Worm (Caenorhabditis elegans) whole organism, L1 larva: ENCODE measurements around the gene inx-8.

Source experiments
- C04F5.9 ChIP-seq: sonication (generic microtip); optimal IDR thresholded peaks from 2 replicates; lab custom pipeline; 2016; ENCODE audit warnings: missing genetic modification characterization, missing compliant biosample characterization
- C34B4.2 ChIP-seq: sonication (generic microtip); optimal IDR thresholded peaks from 2 replicates; lab custom pipeline; 2017; ENCODE audit warnings: mild to moderate bottlenecking, missing genetic modification characterization, missing compliant biosample characterization
- F16B12.6 ChIP-seq: fragments of 150-350 bp; optimal IDR thresholded peaks from 2 replicates; lab custom pipeline; 2014; ENCODE audit warnings: missing biosample characterization, missing genetic modification characterization
- aly-2 ChIP-seq: fragments of 150-350 bp; optimal IDR thresholded peaks from 2 replicates; lab custom pipeline; 2014; ENCODE audit warnings: missing biosample characterization, missing genetic modification characterization
- blmp-1 ChIP-seq: fragments of 150-350 bp; optimal IDR thresholded peaks from 2 replicates; lab custom pipeline; 2014; ENCODE audit warnings: missing biosample characterization, missing genetic modification characterization
- ceh-90 ChIP-seq: sonication (generic microtip); optimal IDR thresholded peaks from 2 replicates; lab custom pipeline; 2016; ENCODE audit warnings: missing genetic modification characterization, missing compliant biosample characterization
- dsc-1 ChIP-seq: sonication (generic microtip); optimal IDR thresholded peaks from 2 replicates; lab custom pipeline; 2016; ENCODE audit warnings: mild to moderate bottlenecking, missing genetic modification characterization, missing compliant biosample characterization
- efl-1 ChIP-seq, 4 experiments: fragments of 150-350 bp; optimal IDR thresholded peaks in 3 of 4; peaks in 1 of 4; 1 replicate in 1 of 4; 2 replicates in 3 of 4; lab custom pipeline; 2014; ENCODE audit warnings: missing biosample characterization in 2 of 4, missing genetic modification characterization in 2 of 4, missing genetic modification reagents in 2 of 4
- egl-13 ChIP-seq: sonication (generic microtip); optimal IDR thresholded peaks from 2 replicates; lab custom pipeline; 2016; ENCODE audit warnings: missing genotype, missing genetic modification reagents, missing genetic modification characterization, missing compliant biosample characterization
- fos-1 ChIP-seq: fragments of 150-350 bp; optimal IDR thresholded peaks from 2 replicates; lab custom pipeline; 2014; ENCODE audit warnings: missing biosample characterization, missing genetic modification characterization
- grh-1 ChIP-seq: fragments of 200-800 bp; sonication (Bioruptor generic); IDR thresholded peaks from 2 replicates; pipeline ENCODE4 v1.3.6; 2022; ENCODE audit warnings: missing genetic modification reagents, missing genetic modification characterization, missing compliant biosample characterization
- hpl-2 ChIP-seq: fragments of 150-350 bp; optimal IDR thresholded peaks from 2 replicates; lab custom pipeline; 2014; ENCODE audit warnings: missing biosample characterization, missing genetic modification reagents, missing genetic modification characterization
- irx-1 ChIP-seq: sonication (generic microtip); optimal IDR thresholded peaks from 2 replicates; lab custom pipeline; 2016; ENCODE audit warnings: missing genetic modification characterization, missing compliant biosample characterization
- isw-1 ChIP-seq: fragments of 200-800 bp; sonication (Bioruptor generic); IDR thresholded peaks from 2 replicates; pipeline ENCODE4 v1.3.6; 2022; ENCODE audit warnings: missing genetic modification characterization, missing compliant biosample characterization
- lin-13 ChIP-seq: fragments of 150-350 bp; optimal IDR thresholded peaks from 2 replicates; lab custom pipeline; 2014; ENCODE audit warnings: missing biosample characterization, missing genetic modification reagents, missing genetic modification characterization
- lin-14 ChIP-seq: fragments of 200-800 bp; sonication (Bioruptor generic); optimal IDR thresholded peaks from 2 replicates; lab custom pipeline; 2018; ENCODE audit warnings: mild to moderate bottlenecking, missing genetic modification characterization, moderate library complexity, missing compliant biosample characterization
- lin-15B ChIP-seq: fragments of 150-350 bp; sonication (generic microtip); optimal IDR thresholded peaks from 3 replicates; lab custom pipeline; 2014; ENCODE audit warnings: missing biosample characterization, missing genetic modification characterization
- lin-35 ChIP-seq, 2 experiments: fragments of 150-350 bp; optimal IDR thresholded peaks; 2 replicates each; lab custom pipeline; 2014; ENCODE audit warnings: missing biosample characterization in 2 of 2, missing genetic modification characterization in 2 of 2, missing genetic modification reagents in 2 of 2
- lin-39 ChIP-seq: fragments of 150-350 bp; optimal IDR thresholded peaks from 2 replicates; lab custom pipeline; 2014; ENCODE audit warnings: missing biosample characterization, missing genetic modification reagents, missing genetic modification characterization
- lir-3 ChIP-seq: sonication (generic microtip); optimal IDR thresholded peaks from 2 replicates; lab custom pipeline; 2016; ENCODE audit warnings: mild to moderate bottlenecking, missing genetic modification characterization, moderate library complexity, missing compliant biosample characterization; ENCODE audit not compliant: poor library complexity
- lsy-2 ChIP-seq, 2 experiments: fragments of 150-350 bp; optimal IDR thresholded peaks; 2 replicates each; lab custom pipeline; 2014; ENCODE audit warnings: missing biosample characterization in 2 of 2, missing genetic modification characterization in 2 of 2
- mab-9 ChIP-seq: fragments of 200-800 bp; sonication (Bioruptor generic); IDR thresholded peaks from 2 replicates; pipeline ENCODE4 v1.3.6; 2022; ENCODE audit warnings: missing genetic modification reagents, missing genetic modification characterization, missing compliant biosample characterization
- mdl-1 ChIP-seq, 2 experiments: fragments of 150-350 bp; optimal IDR thresholded peaks; 2 replicates each; lab custom pipeline; 2014 to 2017; ENCODE audit warnings: missing biosample characterization in 2 of 2, missing genetic modification characterization in 2 of 2, inconsistent platforms in 1 of 2
- nhr-19 ChIP-seq: fragments of 200-800 bp; sonication (Bioruptor generic); conservative IDR thresholded peaks from 2 replicates; pipeline ENCODE4 v1.3.6; 2022; ENCODE audit warnings: missing genetic modification characterization, missing compliant biosample characterization
- nhr-20 ChIP-seq: sonication (generic microtip); optimal IDR thresholded peaks from 2 replicates; lab custom pipeline; 2016; ENCODE audit warnings: mild to moderate bottlenecking, missing genetic modification characterization, missing compliant biosample characterization
- nhr-237 ChIP-seq: fragments of 150-350 bp; optimal IDR thresholded peaks from 2 replicates; lab custom pipeline; 2014; ENCODE audit warnings: missing biosample characterization, missing genetic modification characterization
- nhr-71 ChIP-seq: sonication (generic microtip); optimal IDR thresholded peaks from 2 replicates; lab custom pipeline; 2016; ENCODE audit warnings: mild to moderate bottlenecking, missing genetic modification characterization, moderate library complexity, missing compliant biosample characterization
- nhr-85 ChIP-seq: sonication (generic microtip); peaks from one replicate; lab custom pipeline; 2016; ENCODE audit warnings: missing genetic modification characterization, inconsistent platforms, missing compliant biosample characterization
- nhr-90 ChIP-seq: sonication (generic microtip); optimal IDR thresholded peaks from 2 replicates; lab custom pipeline; 2016; ENCODE audit warnings: mild to moderate bottlenecking, missing genetic modification characterization, missing compliant biosample characterization; ENCODE audit not compliant: poor library complexity
- pax-3 ChIP-seq: fragments of 200-800 bp; sonication (Bioruptor generic); optimal IDR thresholded peaks from 2 replicates; lab custom pipeline; 2018; ENCODE audit warnings: mild to moderate bottlenecking, missing genetic modification characterization, moderate library complexity, missing compliant biosample characterization
- skn-1 ChIP-seq: fragments of 150-350 bp; optimal IDR thresholded peaks from 2 replicates; lab custom pipeline; 2014; ENCODE audit warnings: missing biosample characterization, missing genetic modification characterization
- snpc-4 ChIP-seq: fragments of 150-350 bp; optimal IDR thresholded peaks from 2 replicates; lab custom pipeline; 2014; ENCODE audit warnings: missing biosample characterization, missing genetic modification characterization
- sox-4 ChIP-seq: sonication (generic microtip); optimal IDR thresholded peaks from 2 replicates; lab custom pipeline; 2016; ENCODE audit warnings: missing genetic modification characterization, missing compliant biosample characterization
- swsn-7 ChIP-seq: sonication (generic microtip); optimal IDR thresholded peaks from 2 replicates; lab custom pipeline; 2016; ENCODE audit warnings: missing genetic modification characterization, missing compliant biosample characterization
- tbx-2 ChIP-seq: sonication (generic microtip); optimal IDR thresholded peaks from 2 replicates; lab custom pipeline; 2016; ENCODE audit warnings: missing genetic modification characterization, missing compliant biosample characterization
- unc-86 ChIP-seq: sonication (generic microtip); optimal IDR thresholded peaks from 2 replicates; lab custom pipeline; 2016; ENCODE audit warnings: missing genetic modification characterization, missing compliant biosample characterization
- unc-98 ChIP-seq: fragments of 200-800 bp; sonication (Bioruptor generic); IDR thresholded peaks from 2 replicates; pipeline ENCODE4 v1.3.6; 2022; ENCODE audit warnings: missing genetic modification characterization, missing compliant biosample characterization
- vab-15 ChIP-seq: sonication (generic microtip); optimal IDR thresholded peaks from 2 replicates; lab custom pipeline; 2017; ENCODE audit warnings: missing genotype, mild to moderate bottlenecking, missing genetic modification characterization, missing compliant biosample characterization
- ztf-11 ChIP-seq, 2 experiments: sonication (generic microtip); optimal IDR thresholded peaks; 2 replicates each; lab custom pipeline; 2016 to 2017; ENCODE audit warnings: missing genetic modification characterization in 2 of 2, missing biosample characterization in 1 of 2, missing compliant biosample characterization in 1 of 2
- ztf-4 ChIP-seq: fragments of 150-350 bp; optimal IDR thresholded peaks from 2 replicates; lab custom pipeline; 2014; ENCODE audit warnings: missing biosample characterization, missing genetic modification characterization

Gene inx-8

ce11 chrIV:11635437-11636408 lies 37.9 kb upstream of the inx-8 start, which contains the start of gene mars-1 (continued):
- TF ChIP-seq skn-1 (tag; lab: Kevin White, UChicago), result peak; percentile 34
- peak; percentile 80 for TF ChIP-seq nhr-90 (tag; lab: Kevin White, UChicago)
- TF ChIP-seq F16B12.6 (tag; lab: Kevin White, UChicago), result peak; percentile 19
- TF ChIP-seq mab-9 (GFP tag; lab: Robert Waterston, UW), result no peak
- peak; percentile 52 for TF ChIP-seq dsc-1 (tag; lab: Kevin White, UChicago)
- peak in 1 of 2 experiments; percentile 60 for TF ChIP-seq ztf-11 (tag; optimal IDR thresholded peaks at IDR 0.05; lab: Kevin White, UChicago)
- no peak for TF ChIP-seq mdl-1 (tag; optimal IDR thresholded peaks at IDR 0.05; lab: Kevin White, UChicago)
- no peak for TF ChIP-seq C34B4.2 (tag; lab: Kevin White, UChicago)
- peak; percentile 80 for TF ChIP-seq isw-1 (GFP tag; lab: Robert Waterston, UW)
- TF ChIP-seq ceh-90, result peak; percentile 45
- no peak for TF ChIP-seq lin-39 (tag; lab: Kevin White, UChicago)
- peak; percentile 12 for TF ChIP-seq blmp-1
- TF ChIP-seq nhr-19 (GFP tag; lab: Robert Waterston, UW), result peak; percentile 51
- peak; percentile 68 for TF ChIP-seq hpl-2 (GFP tag; lab: Kevin White, UChicago)
- peak; percentile 40 for TF ChIP-seq sox-4 (tag; lab: Kevin White, UChicago)
- TF ChIP-seq lin-35 (GFP tag; optimal IDR thresholded peaks at IDR 0.05; lab: Kevin White, UChicago), result peak; percentile 66 to 84
- TF ChIP-seq lsy-2 (tag; optimal IDR thresholded peaks at IDR 0.05; lab: Kevin White, UChicago), result peak; percentile 65 to 88
- TF ChIP-seq snpc-4, result peak; percentile 17
- peak; percentile 86 for TF ChIP-seq nhr-20 (tag; lab: Kevin White, UChicago)
- TF ChIP-seq lin-15B (tag; lab: Kevin White, UChicago), result peak; percentile 52
- TF ChIP-seq unc-98 (GFP tag; lab: Robert Waterston, UW), result peak; percentile 7; the same call in 1 of the 2 replicates
- TF ChIP-seq nhr-85 (tag; lab: Kevin White, UChicago), result peak; percentile 81
- peak; percentile 76 for TF ChIP-seq lir-3 (tag; lab: Kevin White, UChicago)
- peak; percentile 63 for TF ChIP-seq swsn-7 (tag; lab: Kevin White, UChicago)
- TF ChIP-seq aly-2 (tag; lab: Kevin White, UChicago), result peak; percentile 55
- TF ChIP-seq tbx-2 (tag; lab: Kevin White, UChicago), result peak; percentile 73
- TF ChIP-seq ztf-4 (tag; lab: Kevin White, UChicago), result peak; percentile 4
- peak; percentile 80 for TF ChIP-seq vab-15 (tag; lab: Kevin White, UChicago)
- peak; percentile 70 to 72 for TF ChIP-seq efl-1 (optimal IDR thresholded peaks at IDR 0.05; lab: Kevin White, UChicago)
- peak; percentile 58 to 89 for TF ChIP-seq efl-1 (GFP tag; optimal IDR thresholded peaks at IDR 0.05 in 1 of 2; lab: Kevin White, UChicago)
- TF ChIP-seq pax-3 (tag; lab: Kevin White, UChicago), result peak; percentile 81
- peak; percentile 64 for TF ChIP-seq irx-1 (tag; lab: Kevin White, UChicago)
- peak; percentile 30 for TF ChIP-seq lin-13 (GFP tag; lab: Kevin White, UChicago)
- TF ChIP-seq nhr-237 (tag; lab: Kevin White, UChicago), result peak; percentile 51
- TF ChIP-seq grh-1, result no peak; the same call in 1 of the 2 replicates
- peak; percentile 89 for TF ChIP-seq nhr-71
- peak; percentile 56 for TF ChIP-seq unc-86 (tag; lab: Kevin White, UChicago)
- TF ChIP-seq egl-13 (tag; lab: Kevin White, UChicago), result peak; percentile 56
- peak; percentile 62 for TF ChIP-seq C04F5.9 (tag; lab: Kevin White, UChicago)
- TF ChIP-seq fos-1 (tag; lab: Kevin White, UChicago), result no peak
- TF ChIP-seq lin-14 (GFP tag; lab: Kevin White, UChicago), result peak; percentile 84
